Fruit fly (Drosophila melanogaster): ENCODE data around the gene CG2186.

The CG2186 gene

DNA sequence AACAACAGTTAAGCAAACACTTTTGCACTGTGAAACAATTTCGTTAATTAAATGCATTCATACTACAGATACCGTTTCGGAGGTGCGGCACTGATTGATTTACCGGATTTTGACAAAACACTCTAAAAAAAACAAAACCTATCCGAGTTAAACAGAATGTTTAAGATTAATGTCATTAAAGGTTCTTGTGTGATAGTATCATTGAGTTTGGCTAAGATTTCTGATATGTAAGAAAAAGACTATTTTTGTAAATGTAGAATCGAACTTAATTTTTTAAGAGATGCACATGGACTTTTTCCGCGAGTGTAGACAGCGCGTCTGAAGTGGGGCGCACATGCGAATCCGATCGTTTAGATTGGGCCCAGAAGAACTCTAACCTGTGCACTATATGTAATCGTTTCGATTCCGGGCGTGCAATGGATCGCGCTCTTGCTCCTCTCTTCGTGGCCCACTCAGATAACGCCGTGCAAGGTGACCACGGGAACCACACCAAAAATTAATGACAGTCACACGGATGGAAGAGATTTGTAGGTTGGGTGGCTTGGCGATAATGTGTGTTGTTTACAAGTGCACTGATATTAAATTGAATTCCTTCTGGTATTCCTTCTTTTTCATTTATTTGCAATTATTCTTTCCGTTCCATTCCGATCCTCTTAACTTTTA lies 32.6 kb downstream of the CG2186 start:
- no peak for TF ChIP-seq CG6175 (GFP tag; IDR thresholded peaks at IDR 0.05)
- TF ChIP-seq yki (optimal IDR thresholded peaks at IDR 0.05): no peak
- no peak for TF ChIP-seq B-H1 (GFP tag; IDR thresholded peaks at IDR 0.05)
- no peak for TF ChIP-seq CG11398 (GFP tag; optimal IDR thresholded peaks at IDR 0.05)

DNA sequence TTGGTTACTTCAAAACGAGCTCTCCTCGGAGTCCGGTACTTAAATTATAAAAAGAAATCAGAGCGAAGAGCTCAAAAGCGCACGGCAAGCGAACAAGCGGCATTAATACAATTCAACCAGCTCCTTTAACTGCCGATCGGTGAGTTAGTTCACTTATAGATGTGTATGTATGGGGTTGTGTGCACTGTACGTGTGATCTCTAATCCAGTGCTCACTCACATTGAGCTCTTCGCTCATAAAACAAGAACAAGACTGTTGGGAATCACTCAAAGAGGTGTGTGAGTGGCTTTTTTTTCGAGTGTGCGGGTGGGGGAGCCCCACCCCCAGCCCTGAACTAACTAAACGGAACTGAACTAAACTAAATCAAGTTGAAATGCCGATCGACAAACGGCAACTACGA lies 33.7 kb downstream of the CG2186 start, which contains the start of gene Ork1:
TSS of gene Ork1 (minus strand) at position 101 of the 400 bp plus-strand sequence.
- TF ChIP-seq z (GFP tag; IDR thresholded peaks at IDR 0.05) (peak; percentile 88), Awh (GFP tag; IDR thresholded peaks at IDR 0.05) (no peak)

DNA sequence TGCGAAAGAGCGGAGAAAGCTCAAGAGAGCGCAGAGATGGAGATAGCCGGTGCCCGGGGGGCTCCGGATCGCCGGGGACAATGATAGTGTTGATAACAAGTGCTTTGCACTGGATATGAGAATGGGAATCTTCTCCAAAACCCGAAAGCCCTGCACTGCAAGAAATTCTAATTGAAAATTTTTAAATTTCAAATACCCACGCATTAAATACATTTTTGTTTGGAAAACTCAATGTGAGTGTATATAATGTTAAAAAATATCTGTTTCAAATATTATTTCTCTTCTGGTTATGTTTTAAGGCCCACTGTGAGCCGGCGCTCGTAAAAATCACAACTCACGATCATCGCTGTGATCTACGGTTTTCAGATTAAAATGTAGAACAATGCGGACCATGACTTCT lies 35.8 kb downstream of the CG2186 start:
- TF ChIP-seq prd (optimal IDR thresholded peaks at IDR 0.05) (no peak), prd (GFP tag; IDR thresholded peaks at IDR 0.05) (0 out of 3 replicates have a peak, but pooled peaks have one; percentile 17), ara (GFP tag; IDR thresholded peaks at IDR 0.05) (0 out of 2 replicates have a peak, but pooled peaks have one; percentile 9), gem (tag; optimal IDR thresholded peaks at IDR 0.05) (peak; percentile 7), CG6689 (GFP tag; IDR thresholded peaks at IDR 0.05) (0 out of 2 replicates have a peak, but pooled peaks have one; percentile 14), trem (tag; optimal IDR thresholded peaks at IDR 0.05) (no peak), Xrp1 (GFP tag; IDR thresholded peaks at IDR 0.05) (0 out of 2 replicates have a peak, but pooled peaks have one; percentile 20), Med (GFP tag) (peak; percentile 28), pfk (GFP tag; optimal IDR thresholded peaks at IDR 0.05) (no peak), sens (GFP tag) (peak; percentile 47)

DNA sequence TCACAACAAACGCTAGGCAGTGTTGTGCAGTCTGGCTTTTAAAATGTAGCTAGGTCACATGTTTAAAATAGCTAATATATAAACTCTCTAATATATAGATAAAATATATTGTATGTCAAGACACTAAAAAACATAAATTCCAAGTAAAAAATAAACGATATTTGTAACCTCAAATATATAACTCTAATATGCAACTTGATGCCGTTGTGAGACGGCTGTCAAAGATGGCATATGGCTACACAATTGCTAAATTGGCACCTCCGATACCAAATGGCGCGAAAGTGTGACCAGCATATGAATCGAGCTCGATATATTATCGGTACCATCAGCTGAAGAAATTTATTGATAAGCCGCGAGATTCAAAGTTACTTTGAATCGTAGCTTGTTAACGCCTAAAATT lies 41.8 kb downstream of the CG2186 start, which contains the start of gene CG1582:
TSS of gene CG1582 (minus strand) at position 71 of the 400 bp plus-strand sequence.
- TF ChIP-seq cwo (GFP tag; optimal IDR thresholded peaks at IDR 0.05): no peak
- TF ChIP-seq CG30020 (tag; optimal IDR thresholded peaks at IDR 0.05): peak; percentile 32
- peak; percentile 83 for TF ChIP-seq E2f2 (GFP tag; IDR thresholded peaks at IDR 0.05)
- TF ChIP-seq Side (GFP tag; optimal IDR thresholded peaks at IDR 0.05): no peak
- no peak for TF ChIP-seq CG5245 (GFP tag; optimal IDR thresholded peaks at IDR 0.05)
- TF ChIP-seq Dip2 (GFP tag; IDR thresholded peaks at IDR 0.05): no peak
- TF ChIP-seq tll (GFP tag; optimal IDR thresholded peaks at IDR 0.05): peak; percentile 22 to 45
- TF ChIP-seq CG11093 (GFP tag; IDR thresholded peaks at IDR 0.05): no peak
- no peak for TF ChIP-seq usp (GFP tag; optimal IDR thresholded peaks at IDR 0.05)
- TF ChIP-seq luna (GFP tag; optimal IDR thresholded peaks at IDR 0.05): no peak
- peak; percentile 43; the same call in 1 of the 2 replicates for TF ChIP-seq CG13287 (GFP tag; IDR thresholded peaks at IDR 0.05; ENCODE audit: partially characterized antibody)
- no peak for TF ChIP-seq CG18619 (GFP tag; optimal IDR thresholded peaks at IDR 0.05)
- TF ChIP-seq toy (GFP tag; IDR thresholded peaks at IDR 0.05): no peak
- peak; percentile 80 for TF ChIP-seq Dp (GFP tag; optimal IDR thresholded peaks at IDR 0.05)
- TF ChIP-seq croc (GFP tag; conservative IDR thresholded peaks at IDR 0.05): no peak
- TF ChIP-seq CG9215 (GFP tag; IDR thresholded peaks at IDR 0.05): 0 out of 2 replicates have a peak, but pooled peaks have one; percentile 20
- TF ChIP-seq nmo (GFP tag; optimal IDR thresholded peaks at IDR 0.05): peak; percentile 62
- peak; percentile 58 for TF ChIP-seq BEAF-32 (GFP tag; optimal IDR thresholded peaks at IDR 0.05)
- TF ChIP-seq CG15073 (GFP tag; optimal IDR thresholded peaks at IDR 0.05): no peak
- no peak for TF ChIP-seq CG11247 (GFP tag; IDR thresholded peaks at IDR 0.05)
- no peak for TF ChIP-seq gcm2 (GFP tag; optimal IDR thresholded peaks at IDR 0.05)
- peak; percentile 5 for TF ChIP-seq Max (GFP tag; optimal IDR thresholded peaks at IDR 0.05)
- TF ChIP-seq ewg (GFP tag; optimal IDR thresholded peaks at IDR 0.05): peak; percentile 16
- TF ChIP-seq Hr39 (optimal IDR thresholded peaks at IDR 0.05): no peak
- TF ChIP-seq CrebB (tag; optimal IDR thresholded peaks at IDR 0.05): no peak
- TF ChIP-seq tx (GFP tag; optimal IDR thresholded peaks at IDR 0.05): no peak
- TF ChIP-seq E2f1 (GFP tag; IDR thresholded peaks at IDR 0.05): no peak
- peak; percentile 91 for TF ChIP-seq CG17186 (GFP tag; optimal IDR thresholded peaks at IDR 0.05)
- TF ChIP-seq sqz (GFP tag; optimal IDR thresholded peaks at IDR 0.05): no peak
- peak; percentile 50 for TF ChIP-seq gem (tag; optimal IDR thresholded peaks at IDR 0.05)
- no peak for TF ChIP-seq zfh1 (GFP tag; IDR thresholded peaks at IDR 0.05)
- TF ChIP-seq CG2712 (tag; optimal IDR thresholded peaks at IDR 0.05): peak; percentile 42

Data from whole organism, embryonic.